Fruit fly (Drosophila melanogaster): ENCODE data around the gene Trmt6.

dm6 chr2L:6546883-6547471 is 15.1 kb downstream of the Trmt6 start, which contains the start of gene eya:
- TF ChIP-seq CG6854 (GFP tag; optimal IDR thresholded peaks at IDR 0.05) = no peak
- TF ChIP-seq CG8632 (GFP tag; optimal IDR thresholded peaks at IDR 0.05) = no peak
- no peak for TF ChIP-seq Lpt (GFP tag; optimal IDR thresholded peaks at IDR 0.05)

Data from whole organism, prepupa.